Fruit fly (Drosophila melanogaster) whole organism, embryonic: ENCODE data around the gene ScpX.
A peak's percentile ranks its signal among the peaks of the same experiment; 100 is the strongest.

Experiments
- Adf1 ChIP-seq: fragments of 200-800 bp; sonication (Bioruptor generic); IDR thresholded peaks from 2 replicates; pipeline ENCODE4 v1.3.6; 2022; ENCODE audit warnings: missing biosample characterization, missing genetic modification characterization
- Bdp1 ChIP-seq: fragments of 200-800 bp; sonication (Bioruptor generic); optimal IDR thresholded peaks from 3 replicates; lab custom pipeline; 2016; ENCODE audit warnings: missing biosample characterization, missing genetic modification characterization
- CG10321 ChIP-seq: fragments of 200-800 bp; sonication (Bioruptor generic); IDR thresholded peaks from 2 replicates; pipeline ENCODE4 v1.3.6; 2022; ENCODE audit warnings: missing biosample characterization, missing genetic modification characterization
- CG11696 ChIP-seq: fragments of 200-800 bp; sonication (Bioruptor generic); IDR thresholded peaks from 2 replicates; pipeline ENCODE4 v1.3.6; 2022; ENCODE audit warnings: missing biosample characterization, missing genetic modification characterization
- CG13894 ChIP-seq: fragments of 200-800 bp; sonication (Bioruptor generic); optimal IDR thresholded peaks from 3 replicates; lab custom pipeline; 2018; ENCODE audit warnings: missing biosample characterization, mild to moderate bottlenecking, missing genetic modification characterization, moderate library complexity
- CG14710 ChIP-seq: fragments of 200-800 bp; sonication (Bioruptor generic); optimal IDR thresholded peaks from 3 replicates; lab custom pipeline; 2019; ENCODE audit warnings: missing biosample characterization, mild to moderate bottlenecking, missing genetic modification characterization, moderate library complexity
- CG15479 ChIP-seq: fragments of 200-800 bp; sonication (Bioruptor generic); optimal IDR thresholded peaks from 3 replicates; lab custom pipeline; 2019; ENCODE audit warnings: missing biosample characterization, mild to moderate bottlenecking, missing genetic modification characterization, moderate library complexity
- CG1832 ChIP-seq: fragments of 200-800 bp; sonication (Bioruptor generic); optimal IDR thresholded peaks from 2 replicates; lab custom pipeline; 2017; ENCODE audit warnings: missing biosample characterization, mild to moderate bottlenecking, missing genetic modification characterization, inconsistent platforms
- CG6689 ChIP-seq: fragments of 200-800 bp; sonication (Bioruptor generic); IDR thresholded peaks from 2 replicates; pipeline ENCODE4 v1.3.6; 2022; ENCODE audit warnings: missing biosample characterization, missing genetic modification characterization
- CG7372 ChIP-seq: fragments of 200-800 bp; sonication (Bioruptor generic); IDR thresholded peaks from 2 replicates; pipeline ENCODE4 v1.3.6; 2022; ENCODE audit warnings: missing biosample characterization, missing genetic modification characterization
- CoRest ChIP-seq: fragments of 200-800 bp; sonication (Bioruptor generic); optimal IDR thresholded peaks from 3 replicates; lab custom pipeline; 2018; ENCODE audit warnings: missing biosample characterization, mild to moderate bottlenecking, missing genetic modification characterization, moderate library complexity
- D ChIP-seq, 2 experiments: fragments of 200-800 bp in 1 of 2; fragments of >200 bp in 1 of 2; sonication (Bioruptor generic) in 1 of 2; optimal IDR thresholded peaks; 2 replicates in 1 of 2; 3 replicates in 1 of 2; lab custom pipeline; 2017; ENCODE audit warnings: mild to moderate bottlenecking in 1 of 2, missing biosample characterization in 1 of 2, missing genetic modification characterization in 1 of 2, missing genetic modification reagents in 1 of 2
- Deaf1 ChIP-seq: fragments of 200-800 bp; optimal IDR thresholded peaks from 3 replicates; lab custom pipeline; 2019; ENCODE audit warnings: missing biosample characterization, mild to moderate bottlenecking, missing genetic modification characterization, moderate library complexity
- Elba2 ChIP-seq: fragments of 200-800 bp; sonication (Bioruptor generic); optimal IDR thresholded peaks from 3 replicates; lab custom pipeline; 2016; ENCODE audit warnings: missing biosample characterization, missing genetic modification characterization
- Fer1 ChIP-seq: fragments of 200-800 bp; sonication (Bioruptor generic); optimal IDR thresholded peaks from 2 replicates; lab custom pipeline; 2017; ENCODE audit warnings: missing biosample characterization, mild to moderate bottlenecking, missing genetic modification characterization
- Jarid2 ChIP-seq: fragments of 200-800 bp; sonication (Bioruptor generic); optimal IDR thresholded peaks from 3 replicates; lab custom pipeline; 2017; ENCODE audit warnings: mild to moderate bottlenecking, missing biosample characterization, missing genetic modification reagents, missing genetic modification characterization
- Med ChIP-seq: fragments of 200-800 bp; sonication (Bioruptor generic); peaks from one replicate; lab custom pipeline; 2016; ENCODE audit warnings: missing biosample characterization, missing genetic modification characterization, mild to moderate bottlenecking, inconsistent platforms, moderate library complexity
- NC2α ChIP-seq: fragments of 200-800 bp; sonication (Bioruptor generic); optimal IDR thresholded peaks from 2 replicates; lab custom pipeline; 2016; ENCODE audit warnings: missing biosample characterization, missing genetic modification characterization
- Nf-YB ChIP-seq: fragments of 200-800 bp; sonication (Bioruptor generic); optimal IDR thresholded peaks from 3 replicates; lab custom pipeline; 2019; ENCODE audit warnings: missing biosample characterization, mild to moderate bottlenecking, missing genetic modification characterization, moderate library complexity
- Nf-YC ChIP-seq: fragments of 200-800 bp; optimal IDR thresholded peaks from 3 replicates; lab custom pipeline; 2019; ENCODE audit warnings: missing biosample characterization, mild to moderate bottlenecking, missing genetic modification characterization, moderate library complexity
- TFAM ChIP-seq: fragments of 200-800 bp; sonication (Bioruptor generic); optimal IDR thresholded peaks from 2 replicates; lab custom pipeline; 2017; ENCODE audit warnings: missing biosample characterization, missing genetic modification characterization, inconsistent platforms
- Tbp ChIP-seq: fragments of >200 bp; optimal IDR thresholded peaks from 2 replicates; lab custom pipeline; 2018; ENCODE audit warnings: missing biosample characterization, missing genetic modification characterization
- Trl ChIP-seq, 3 experiments: fragments of >200 bp in 2 of 3; fragments of 200-800 bp in 1 of 3; sonication (Bioruptor generic) in 1 of 3; optimal IDR thresholded peaks; 2 replicates in 1 of 3; 3 replicates in 2 of 3; lab custom pipeline; 2016 to 2017; ENCODE audit warnings: missing biosample characterization in 1 of 3, missing genetic modification characterization in 1 of 3
- YL-1 ChIP-seq: fragments of 200-800 bp; sonication (Bioruptor generic); optimal IDR thresholded peaks from 3 replicates; lab custom pipeline; 2017; ENCODE audit warnings: missing biosample characterization, mild to moderate bottlenecking, missing genetic modification characterization
- cg ChIP-seq: fragments of 200-800 bp; sonication (Bioruptor generic); optimal IDR thresholded peaks from 3 replicates; lab custom pipeline; 2019; ENCODE audit warnings: missing biosample characterization, mild to moderate bottlenecking, missing genetic modification characterization, moderate library complexity
- chinmo ChIP-seq: fragments of 200-800 bp; sonication (Bioruptor generic); IDR thresholded peaks from 4 replicates; pipeline ENCODE4 v1.3.6; 2022; ENCODE audit warnings: missing biosample characterization, missing genetic modification characterization; ENCODE audit not compliant: partially characterized antibody
- crol ChIP-seq: fragments of 200-800 bp; sonication (Bioruptor generic); IDR thresholded peaks from 2 replicates; pipeline ENCODE4 v1.3.6; 2022; ENCODE audit warnings: missing biosample characterization, missing genetic modification characterization
- ewg ChIP-seq: fragments of 200-800 bp; sonication (Bioruptor generic); optimal IDR thresholded peaks from 3 replicates; lab custom pipeline; 2017; ENCODE audit warnings: mild to moderate bottlenecking, missing biosample characterization, missing genetic modification reagents, missing genetic modification characterization
- gcm2 ChIP-seq: fragments of 200-800 bp; sonication (Bioruptor generic); optimal IDR thresholded peaks from 2 replicates; lab custom pipeline; 2016; ENCODE audit warnings: missing biosample characterization, missing genetic modification characterization
- gem ChIP-seq: fragments of 200-800 bp; sonication (Bioruptor generic); optimal IDR thresholded peaks from 2 replicates; lab custom pipeline; 2019; ENCODE audit warnings: missing biosample characterization, mild to moderate bottlenecking, missing genetic modification characterization, moderate library complexity
- grn ChIP-seq: fragments of 200-800 bp; sonication (Bioruptor generic); optimal IDR thresholded peaks from 3 replicates; lab custom pipeline; 2017; ENCODE audit warnings: missing biosample characterization, missing genetic modification characterization
- h ChIP-seq: fragments of >200 bp; optimal IDR thresholded peaks from 2 replicates; lab custom pipeline; 2017
- insv ChIP-seq, 2 experiments: fragments of 200-800 bp; sonication (Bioruptor generic); optimal IDR thresholded peaks; 3 replicates each; lab custom pipeline; 2016 to 2018; ENCODE audit warnings: missing biosample characterization in 2 of 2, missing genetic modification characterization in 2 of 2
- ken ChIP-seq: fragments of 200-800 bp; sonication (Bioruptor generic); IDR thresholded peaks from 3 replicates; pipeline ENCODE4 v1.3.6; 2022; ENCODE audit warnings: missing biosample characterization, missing genetic modification characterization
- nom ChIP-seq: fragments of 200-800 bp; sonication (Bioruptor generic); optimal IDR thresholded peaks from 2 replicates; lab custom pipeline; 2017; ENCODE audit warnings: missing biosample characterization, missing genetic modification characterization, mild to moderate bottlenecking, moderate library complexity, missing genetic modification reagents
- pros ChIP-seq: fragments of 200-800 bp; sonication (Bioruptor generic); optimal IDR thresholded peaks from 3 replicates; lab custom pipeline; 2019; ENCODE audit warnings: missing biosample characterization, mild to moderate bottlenecking, missing genetic modification characterization, moderate library complexity
- sens ChIP-seq: fragments of 200-800 bp; sonication (Bioruptor generic); peaks from one replicate; lab custom pipeline; 2016; ENCODE audit warnings: missing biosample characterization, missing genetic modification characterization
- seq ChIP-seq: fragments of 200-800 bp; sonication (Bioruptor generic); IDR thresholded peaks from 2 replicates; pipeline ENCODE4 v1.3.6; 2022; ENCODE audit warnings: missing biosample characterization, missing genetic modification characterization
- slou ChIP-seq: fragments of 200-800 bp; sonication (Bioruptor generic); optimal IDR thresholded peaks from 3 replicates; lab custom pipeline; 2016; ENCODE audit warnings: missing biosample characterization, missing genetic modification characterization
- tll ChIP-seq, 2 experiments: fragments of 200-800 bp in 1 of 2; fragments of >200 bp in 1 of 2; sonication (Bioruptor generic) in 1 of 2; optimal IDR thresholded peaks; 2 replicates each; lab custom pipeline; 2017 to 2019; ENCODE audit warnings: missing biosample characterization in 2 of 2, missing genetic modification characterization in 2 of 2, mild to moderate bottlenecking in 1 of 2, moderate library complexity in 1 of 2
- ttk ChIP-seq: fragments of 200-800 bp; sonication (Bioruptor generic); IDR thresholded peaks from 2 replicates; pipeline ENCODE4 v2.1.2; 2022; ENCODE audit warnings: missing biosample characterization, missing genetic modification characterization
- vvl ChIP-seq: fragments of 200-800 bp; sonication (Bioruptor generic); IDR thresholded peaks from 2 replicates; pipeline ENCODE4 v1.3.6; 2022; ENCODE audit warnings: missing biosample characterization, missing genetic modification characterization
- wek ChIP-seq: fragments of 200-800 bp; sonication (Bioruptor generic); optimal IDR thresholded peaks from 3 replicates; lab custom pipeline; 2018; ENCODE audit warnings: missing biosample characterization, mild to moderate bottlenecking, missing genetic modification characterization, moderate library complexity
- yki ChIP-seq: fragments of >200 bp; optimal IDR thresholded peaks from 3 replicates; lab custom pipeline; 2018

The ScpX gene

DNA sequence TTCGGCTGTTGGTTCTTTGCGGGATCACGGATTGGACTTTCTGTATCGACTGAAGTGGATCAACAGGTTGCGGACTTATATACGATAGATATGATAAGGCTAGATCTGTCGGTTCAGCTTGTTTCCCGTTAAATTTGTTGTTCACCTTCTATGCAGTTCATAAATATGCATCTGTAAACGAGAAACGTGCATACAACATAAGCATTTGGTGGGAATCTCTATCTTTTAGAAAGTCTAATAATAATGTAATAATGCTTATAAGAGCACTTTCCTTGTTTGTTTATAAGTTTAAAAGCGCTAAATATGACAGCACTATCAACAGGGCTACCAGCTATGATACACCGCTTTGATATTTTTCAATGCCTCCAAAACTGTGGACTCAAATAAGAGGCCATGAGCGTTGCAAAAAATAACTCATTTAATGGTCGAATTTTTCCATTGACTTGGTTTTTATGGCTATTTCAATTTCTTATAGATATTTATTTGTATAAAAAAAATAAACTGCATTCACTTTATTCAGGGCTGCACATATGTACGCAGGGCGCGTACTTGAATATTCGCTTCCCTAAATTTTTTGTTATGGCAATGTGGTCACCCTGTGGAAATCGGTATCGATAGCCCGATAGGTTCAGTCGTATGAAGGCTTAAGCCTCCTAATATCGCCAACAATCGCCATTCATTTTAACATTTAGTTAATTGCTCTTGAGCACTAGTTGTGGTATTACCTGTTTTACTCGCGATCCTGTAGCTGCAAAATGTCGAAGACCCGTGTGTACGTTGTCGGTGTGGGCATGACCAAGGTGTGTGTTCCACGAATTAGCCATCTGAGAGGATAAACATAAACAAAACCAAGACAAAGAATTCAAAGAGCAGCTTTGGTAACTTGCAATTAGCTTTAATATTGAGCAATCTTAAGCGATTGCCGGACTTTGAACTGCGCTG lies at the start of gene ScpX, which contains the start of gene CG17597 (continued):
- peak; percentile 56 for TF ChIP-seq NC2α (GFP tag; lab: Kevin White, UChicago)
- peak; percentile 57 for TF ChIP-seq CG13894
- TF ChIP-seq Bdp1 (GFP tag; lab: Kevin White, UChicago), result peak; percentile 13
- TF ChIP-seq wek (GFP tag; lab: Kevin White, UChicago), result no peak

dm6 chr2L:18782212-18782825 lies 48.7 kb upstream of the ScpX start:
- TF ChIP-seq Med, result peak; percentile 37
- no peak for TF ChIP-seq CG11696 (GFP tag; lab: Robert Waterston, UW)
- peak; percentile 27 for TF ChIP-seq CG15479
- TF ChIP-seq Adf1, result peak; percentile 61
- TF ChIP-seq slou, result no peak
- peak; percentile 58 for TF ChIP-seq Jarid2 (GFP tag; lab: Kevin White, UChicago)
- TF ChIP-seq CG7372 (GFP tag; lab: Robert Waterston, UW), result peak; percentile 68
- peak; percentile 7; the same call in 1 of the 2 replicates for TF ChIP-seq crol (GFP tag; lab: Robert Waterston, UW)
- peak; percentile 64 for TF ChIP-seq sens (GFP tag; lab: Kevin White, UChicago)
- TF ChIP-seq Deaf1 (tag; lab: Kevin White, UChicago), result peak; percentile 74

DNA sequence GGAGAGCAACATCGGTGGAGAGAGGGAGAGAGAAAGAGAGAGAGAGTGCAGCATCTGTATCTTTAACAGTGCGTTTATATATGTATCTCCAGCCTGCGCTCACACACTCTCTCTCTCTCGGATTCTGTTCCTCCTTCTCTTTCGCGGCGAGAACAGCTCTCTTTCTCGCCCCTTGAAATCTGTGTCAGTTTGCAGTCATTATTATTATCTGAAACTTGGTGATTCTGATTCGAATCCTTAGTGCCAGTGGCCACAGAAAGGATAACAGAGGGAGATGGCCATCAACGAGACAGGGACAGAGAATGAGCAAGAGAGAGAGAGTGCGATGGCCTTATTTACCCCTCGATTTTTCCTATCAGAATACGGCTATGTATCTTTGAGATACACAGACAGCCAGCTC lies 48.1 kb upstream of the ScpX start:
- TF ChIP-seq yki (lab: Kevin White, UChicago) (peak; percentile 84), TFAM (GFP tag; lab: Kevin White, UChicago) (no peak), Nf-YC (peak; percentile 95), CG10321 (GFP tag; lab: Robert Waterston, UW) (peak; percentile 61), CG6689 (GFP tag; lab: Robert Waterston, UW) (no peak), cg (GFP tag; lab: Kevin White, UChicago) (peak; percentile 40), chinmo (GFP tag; lab: Robert Waterston, UW) (0 out of 4 replicates have a peak, but pooled peaks have one; percentile 17), CG14710 (no peak), ttk (GFP tag; lab: Robert Waterston, UW) (no peak), Fer1 (GFP tag; lab: Kevin White, UChicago) (no peak), Deaf1 (tag; lab: Kevin White, UChicago) (peak; percentile 33), CoRest (tag; lab: Kevin White, UChicago) (no peak), vvl (GFP tag; lab: Robert Waterston, UW) (no peak), D (optimal IDR thresholded peaks at IDR 0.05; lab: Kevin White, UChicago) (peak; percentile 92), D (GFP tag; optimal IDR thresholded peaks at IDR 0.05; lab: Kevin White, UChicago) (no peak), YL-1 (GFP tag; lab: Kevin White, UChicago) (no peak), tll (GFP tag; optimal IDR thresholded peaks at IDR 0.05; lab: Kevin White, UChicago) (peak; percentile 66 to 85), Elba2 (GFP tag; lab: Kevin White, UChicago) (peak; percentile 29), insv (GFP tag; optimal IDR thresholded peaks at IDR 0.05; lab: Kevin White, UChicago) (peak; percentile 95 to 98), nom (no peak), CG1832 (GFP tag; lab: Kevin White, UChicago) (peak; percentile 88), crol (GFP tag; lab: Robert Waterston, UW) (peak; percentile 3; the same call in 1 of the 2 replicates), pros (GFP tag; lab: Kevin White, UChicago) (peak; percentile 88), h (lab: Kevin White, UChicago) (no peak), Trl (optimal IDR thresholded peaks at IDR 0.05; lab: Kevin White, UChicago) (peak; percentile 74 to 97), Trl (GFP tag; optimal IDR thresholded peaks at IDR 0.05; lab: Kevin White, UChicago) (peak; percentile 12), seq (GFP tag; lab: Robert Waterston, UW) (peak; percentile 55), Nf-YB (GFP tag; lab: Kevin White, UChicago) (peak; percentile 95), ewg (peak; percentile 24), grn (peak; percentile 47), Tbp (no peak), ken (no peak), gcm2 (GFP tag; lab: Kevin White, UChicago) (no peak), gem (tag; lab: Kevin White, UChicago) (no peak), sens (GFP tag; lab: Kevin White, UChicago) (peak; percentile 74)
